Worm (Caenorhabditis elegans) whole organism, L1 larva: ENCODE results near the gene C48B4.7.

Experiments used
- alr-1 ChIP-seq: fragments of 200-800 bp; sonication (Bioruptor generic); optimal IDR thresholded peaks from 2 replicates; lab custom pipeline; 2018; ENCODE audit warnings: borderline replicate concordance, mild to moderate bottlenecking, missing genetic modification characterization, missing compliant biosample characterization
- aly-2 ChIP-seq: fragments of 150-350 bp; optimal IDR thresholded peaks from 2 replicates; lab custom pipeline; 2014; ENCODE audit warnings: missing biosample characterization, missing genetic modification characterization
- blmp-1 ChIP-seq: fragments of 150-350 bp; optimal IDR thresholded peaks from 2 replicates; lab custom pipeline; 2014; ENCODE audit warnings: missing biosample characterization, missing genetic modification characterization
- ceh-63 ChIP-seq: fragments of 200-800 bp; sonication (Bioruptor generic); optimal IDR thresholded peaks from 2 replicates; lab custom pipeline; 2018; ENCODE audit warnings: mild to moderate bottlenecking, missing genetic modification characterization, missing compliant biosample characterization
- ceh-8 ChIP-seq: fragments of 200-800 bp; sonication (Bioruptor generic); optimal IDR thresholded peaks from 2 replicates; lab custom pipeline; 2018; ENCODE audit warnings: mild to moderate bottlenecking, missing genetic modification characterization, moderate library complexity, missing compliant biosample characterization
- ceh-82 ChIP-seq, 3 experiments: fragments of 150-350 bp in 1 of 3; sonication (generic microtip) in 2 of 3; optimal IDR thresholded peaks; 2 replicates each; lab custom pipeline; 2014 to 2017; ENCODE audit warnings: missing biosample characterization in 3 of 3, missing genetic modification characterization in 3 of 3
- ceh-88 ChIP-seq: fragments of 200-800 bp; sonication (Bioruptor generic); IDR thresholded peaks from 2 replicates; pipeline ENCODE4 v1.3.6; 2022; ENCODE audit warnings: missing genetic modification characterization, missing compliant biosample characterization
- efl-3 ChIP-seq: fragments of 200-800 bp; sonication (Bioruptor generic); optimal IDR thresholded peaks from 2 replicates; lab custom pipeline; 2018; ENCODE audit warnings: mild to moderate bottlenecking, missing genetic modification characterization, missing compliant biosample characterization
- egl-13 ChIP-seq: sonication (generic microtip); optimal IDR thresholded peaks from 2 replicates; lab custom pipeline; 2016; ENCODE audit warnings: missing genotype, missing genetic modification reagents, missing genetic modification characterization, missing compliant biosample characterization
- egl-27 ChIP-seq, 2 experiments: fragments of 150-350 bp in 1 of 2; sonication (generic microtip); optimal IDR thresholded peaks; 3 replicates each; lab custom pipeline; 2017 to 2018; ENCODE audit warnings: missing biosample characterization in 2 of 2, missing genetic modification characterization in 2 of 2, missing genetic modification reagents in 2 of 2
- elt-2 ChIP-seq: sonication (generic microtip); optimal IDR thresholded peaks from 2 replicates; lab custom pipeline; 2016; ENCODE audit warnings: missing genetic modification characterization, mild to moderate bottlenecking, inconsistent platforms, missing compliant biosample characterization, missing genetic modification reagents
- elt-3 ChIP-seq, 6 experiments: fragments of 150-350 bp in 1 of 6; sonication (generic microtip); optimal IDR thresholded peaks; 2 replicates each; lab custom pipeline; 2017 to 2018; ENCODE audit warnings: missing biosample characterization in 6 of 6, missing genetic modification characterization in 6 of 6, inconsistent platforms in 1 of 6
- fkh-4 ChIP-seq: sonication (generic microtip); optimal IDR thresholded peaks from 2 replicates; lab custom pipeline; 2016; ENCODE audit warnings: missing compliant biosample characterization, missing genetic modification characterization, borderline replicate concordance
- fkh-8 ChIP-seq: sonication (generic microtip); optimal IDR thresholded peaks from 2 replicates; lab custom pipeline; 2016; ENCODE audit warnings: mild to moderate bottlenecking, missing genetic modification characterization, missing compliant biosample characterization
- fos-1 ChIP-seq: fragments of 150-350 bp; optimal IDR thresholded peaks from 2 replicates; lab custom pipeline; 2014; ENCODE audit warnings: missing biosample characterization, missing genetic modification characterization
- hpl-2 ChIP-seq: fragments of 150-350 bp; optimal IDR thresholded peaks from 2 replicates; lab custom pipeline; 2014; ENCODE audit warnings: missing biosample characterization, missing genetic modification reagents, missing genetic modification characterization
- irx-1 ChIP-seq: sonication (generic microtip); optimal IDR thresholded peaks from 2 replicates; lab custom pipeline; 2016; ENCODE audit warnings: missing genetic modification characterization, missing compliant biosample characterization
- isw-1 ChIP-seq: fragments of 200-800 bp; sonication (Bioruptor generic); IDR thresholded peaks from 2 replicates; pipeline ENCODE4 v1.3.6; 2022; ENCODE audit warnings: missing genetic modification characterization, missing compliant biosample characterization
- lin-14 ChIP-seq: fragments of 200-800 bp; sonication (Bioruptor generic); optimal IDR thresholded peaks from 2 replicates; lab custom pipeline; 2018; ENCODE audit warnings: mild to moderate bottlenecking, missing genetic modification characterization, moderate library complexity, missing compliant biosample characterization
- lsy-2 ChIP-seq, 2 experiments: fragments of 150-350 bp; optimal IDR thresholded peaks; 2 replicates each; lab custom pipeline; 2014; ENCODE audit warnings: missing biosample characterization in 2 of 2, missing genetic modification characterization in 2 of 2
- mab-9 ChIP-seq: fragments of 200-800 bp; sonication (Bioruptor generic); IDR thresholded peaks from 2 replicates; pipeline ENCODE4 v1.3.6; 2022; ENCODE audit warnings: missing genetic modification reagents, missing genetic modification characterization, missing compliant biosample characterization
- mdl-1 ChIP-seq, 2 experiments: fragments of 150-350 bp; optimal IDR thresholded peaks; 2 replicates each; lab custom pipeline; 2014 to 2017; ENCODE audit warnings: missing biosample characterization in 2 of 2, missing genetic modification characterization in 2 of 2, inconsistent platforms in 1 of 2
- nhr-12 ChIP-seq: sonication (generic microtip); optimal IDR thresholded peaks from 2 replicates; lab custom pipeline; 2017; ENCODE audit warnings: missing biosample characterization, missing genetic modification characterization
- nhr-19 ChIP-seq: fragments of 200-800 bp; sonication (Bioruptor generic); conservative IDR thresholded peaks from 2 replicates; pipeline ENCODE4 v1.3.6; 2022; ENCODE audit warnings: missing genetic modification characterization, missing compliant biosample characterization
- nhr-20 ChIP-seq: sonication (generic microtip); optimal IDR thresholded peaks from 2 replicates; lab custom pipeline; 2016; ENCODE audit warnings: mild to moderate bottlenecking, missing genetic modification characterization, missing compliant biosample characterization
- nhr-47 ChIP-seq: sonication (generic microtip); optimal IDR thresholded peaks from 2 replicates; lab custom pipeline; 2016; ENCODE audit warnings: mild to moderate bottlenecking, missing genetic modification characterization, moderate library complexity, missing compliant biosample characterization
- nhr-71 ChIP-seq: sonication (generic microtip); optimal IDR thresholded peaks from 2 replicates; lab custom pipeline; 2016; ENCODE audit warnings: mild to moderate bottlenecking, missing genetic modification characterization, moderate library complexity, missing compliant biosample characterization
- nhr-76 ChIP-seq: sonication (generic microtip); optimal IDR thresholded peaks from 2 replicates; lab custom pipeline; 2017; ENCODE audit warnings: missing biosample characterization, missing genetic modification characterization
- nhr-84 ChIP-seq: sonication (generic microtip); optimal IDR thresholded peaks from 2 replicates; lab custom pipeline; 2017; ENCODE audit warnings: missing biosample characterization, missing genetic modification characterization
- pax-3 ChIP-seq: fragments of 200-800 bp; sonication (Bioruptor generic); optimal IDR thresholded peaks from 2 replicates; lab custom pipeline; 2018; ENCODE audit warnings: mild to moderate bottlenecking, missing genetic modification characterization, moderate library complexity, missing compliant biosample characterization
- rnt-1 ChIP-seq: sonication (generic microtip); optimal IDR thresholded peaks from 2 replicates; lab custom pipeline; 2016; ENCODE audit warnings: mild to moderate bottlenecking, missing genetic modification characterization, moderate library complexity, missing compliant biosample characterization
- snpc-4 ChIP-seq: fragments of 150-350 bp; optimal IDR thresholded peaks from 2 replicates; lab custom pipeline; 2014; ENCODE audit warnings: missing biosample characterization, missing genetic modification characterization
- sup-37 ChIP-seq: fragments of 200-800 bp; sonication (Bioruptor generic); optimal IDR thresholded peaks from 2 replicates; lab custom pipeline; 2018; ENCODE audit warnings: mild to moderate bottlenecking, missing genetic modification characterization, missing compliant biosample characterization
- tbx-2 ChIP-seq: sonication (generic microtip); optimal IDR thresholded peaks from 2 replicates; lab custom pipeline; 2016; ENCODE audit warnings: missing genetic modification characterization, missing compliant biosample characterization
- unc-30 ChIP-seq: sonication (generic microtip); optimal IDR thresholded peaks from 2 replicates; lab custom pipeline; 2017; ENCODE audit warnings: missing biosample characterization, missing genetic modification characterization
- unc-86 ChIP-seq: sonication (generic microtip); optimal IDR thresholded peaks from 2 replicates; lab custom pipeline; 2016; ENCODE audit warnings: missing genetic modification characterization, missing compliant biosample characterization
- unc-98 ChIP-seq: fragments of 200-800 bp; sonication (Bioruptor generic); IDR thresholded peaks from 2 replicates; pipeline ENCODE4 v1.3.6; 2022; ENCODE audit warnings: missing genetic modification characterization, missing compliant biosample characterization
- vab-15 ChIP-seq: sonication (generic microtip); optimal IDR thresholded peaks from 2 replicates; lab custom pipeline; 2017; ENCODE audit warnings: missing genotype, mild to moderate bottlenecking, missing genetic modification characterization, missing compliant biosample characterization
- xbp-1 ChIP-seq: sonication (generic microtip); optimal IDR thresholded peaks from 2 replicates; lab custom pipeline; 2016; ENCODE audit warnings: missing genetic modification characterization, missing compliant biosample characterization
- zag-1 ChIP-seq: fragments of 150-350 bp; optimal IDR thresholded peaks from 2 replicates; lab custom pipeline; 2014; ENCODE audit warnings: missing biosample characterization, missing genetic modification characterization
- ztf-11 ChIP-seq, 2 experiments: sonication (generic microtip); optimal IDR thresholded peaks; 2 replicates each; lab custom pipeline; 2016 to 2017; ENCODE audit warnings: missing genetic modification characterization in 2 of 2, missing biosample characterization in 1 of 2, missing compliant biosample characterization in 1 of 2

The C48B4.7 gene

DNA sequence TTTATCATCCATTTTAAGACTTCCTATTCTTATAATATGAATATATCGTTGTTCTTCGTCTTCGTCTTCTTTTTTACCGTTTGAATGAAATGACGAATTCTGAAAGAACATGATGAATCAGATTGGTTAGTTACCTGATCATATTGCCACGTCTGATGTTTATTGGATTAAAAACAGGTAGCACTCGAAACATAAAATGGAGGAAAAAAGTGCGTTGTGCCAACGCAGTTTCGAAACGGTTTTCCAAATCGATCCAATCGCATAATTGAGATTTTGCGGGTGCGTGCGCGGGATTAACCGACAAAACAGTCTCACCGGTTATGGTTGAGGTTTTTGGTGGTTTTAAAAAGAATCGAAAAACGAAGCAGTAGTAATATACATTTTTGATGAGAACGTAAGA lies 36.3 kb upstream of the C48B4.7 start, which contains the start of gene rom-2:
rom-2 (minus strand) TSS at position 101 of the 400 bp plus-strand sequence.
- TF ChIP-seq fos-1 (tag; lab: Kevin White, UChicago): no peak
- no peak for TF ChIP-seq unc-98
- no peak for TF ChIP-seq fkh-4 (tag; lab: Kevin White, UChicago)

DNA sequence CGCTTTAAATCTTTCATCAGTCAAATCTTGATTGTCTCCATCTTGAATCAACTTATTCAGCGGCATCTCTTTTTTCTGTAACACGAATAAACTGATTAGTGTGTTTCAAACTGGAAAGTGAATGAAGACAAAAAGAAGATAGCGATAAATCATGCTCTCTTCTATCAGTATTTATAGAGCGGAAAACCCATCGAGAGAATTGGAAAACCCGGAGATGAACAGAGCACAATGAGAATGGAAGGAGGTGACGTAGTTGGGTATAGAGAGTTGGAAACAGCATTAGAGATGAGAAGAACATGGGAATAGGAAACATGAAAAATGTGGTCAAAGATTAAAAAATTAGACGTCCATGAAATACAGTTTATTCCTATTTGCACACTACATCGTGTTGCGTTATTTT lies 32.9 kb upstream of the C48B4.7 start, which contains the start of gene acox-1.5:
acox-1.5 (minus strand) TSS at position 75 of the 400 bp plus-strand sequence.
- TF ChIP-seq elt-2 (peak; percentile 35), hpl-2 (GFP tag; lab: Kevin White, UChicago) (no peak), isw-1 (GFP tag; lab: Robert Waterston, UW) (no peak), ceh-63 (no peak), nhr-84 (tag; lab: Kevin White, UChicago) (no peak)

DNA sequence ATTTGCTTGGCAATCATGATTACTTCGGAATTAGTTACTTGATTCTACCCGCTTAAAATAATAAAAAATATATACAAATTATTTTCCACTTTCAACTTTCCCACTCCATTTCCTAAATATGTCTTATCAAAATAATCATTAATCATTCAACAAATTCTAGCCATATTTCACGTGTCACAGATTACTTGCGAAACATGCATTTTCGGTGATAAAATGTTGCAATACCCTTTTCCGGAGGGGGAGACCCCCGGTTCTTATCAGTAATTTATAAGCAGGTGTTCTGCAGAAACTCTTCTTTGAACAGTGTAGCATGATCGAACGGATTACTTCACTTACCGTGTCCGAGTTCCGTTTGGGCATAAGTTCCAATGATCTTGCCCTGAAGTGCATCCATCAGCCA lies 31.0 kb upstream of the C48B4.7 start:
- TF ChIP-seq ztf-11 (tag; optimal IDR thresholded peaks at IDR 0.05; lab: Kevin White, UChicago) (no peak), mdl-1 (tag; optimal IDR thresholded peaks at IDR 0.05; lab: Kevin White, UChicago) (peak in 1 of 2 experiments; percentile 2), elt-2 (peak; percentile 83)

DNA sequence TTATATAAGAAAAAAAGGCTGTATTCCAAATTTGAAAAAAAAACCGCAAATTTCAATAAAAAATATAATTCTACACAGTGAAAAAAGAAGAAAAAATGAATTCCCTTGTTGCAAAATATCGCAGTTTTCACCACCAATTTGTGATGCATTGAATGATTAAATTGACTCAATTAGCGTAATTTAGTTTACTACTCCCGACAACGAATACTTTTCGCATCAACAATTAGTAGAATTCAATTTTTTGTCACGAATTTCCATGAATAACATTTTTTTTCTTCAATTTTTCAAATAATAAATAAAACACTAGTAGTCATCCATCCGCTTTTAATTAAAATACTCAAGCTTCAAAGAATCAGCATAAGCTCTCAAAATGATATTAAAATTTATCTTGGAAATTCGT lies 26.1 kb upstream of the C48B4.7 start:
- peak; percentile 36 for TF ChIP-seq nhr-47 (tag; lab: Kevin White, UChicago)
- TF ChIP-seq nhr-71: peak; percentile 52
- no peak for TF ChIP-seq ceh-88 (GFP tag; lab: Robert Waterston, UW)
- TF ChIP-seq irx-1 (tag; lab: Kevin White, UChicago): no peak
- TF ChIP-seq nhr-19 (GFP tag; lab: Robert Waterston, UW): no peak
- no peak for TF ChIP-seq nhr-12 (tag; lab: Kevin White, UChicago)
- TF ChIP-seq rnt-1: no peak
- TF ChIP-seq aly-2 (tag; lab: Kevin White, UChicago): no peak
- peak; percentile 6 for TF ChIP-seq zag-1 (tag; lab: Kevin White, UChicago)
- peak; percentile 5 to 29 for TF ChIP-seq lsy-2 (tag; optimal IDR thresholded peaks at IDR 0.05; lab: Kevin White, UChicago)
- TF ChIP-seq ceh-8 (GFP tag; lab: Kevin White, UChicago): peak; percentile 94
- TF ChIP-seq snpc-4 (tag; lab: Kevin White, UChicago): no peak
- TF ChIP-seq alr-1 (tag; lab: Kevin White, UChicago): no peak
- TF ChIP-seq unc-30 (tag; lab: Kevin White, UChicago): no peak
- TF ChIP-seq nhr-20 (tag; lab: Kevin White, UChicago): no peak
- peak; percentile 72 for TF ChIP-seq lin-14 (GFP tag; lab: Kevin White, UChicago)
- TF ChIP-seq egl-27 (tag; optimal IDR thresholded peaks at IDR 0.05; lab: Kevin White, UChicago): no peak
- no peak for TF ChIP-seq unc-98
- no peak for TF ChIP-seq ceh-82 (tag; optimal IDR thresholded peaks at IDR 0.05; lab: Kevin White, UChicago)
- no peak for TF ChIP-seq ztf-11 (tag; optimal IDR thresholded peaks at IDR 0.05; lab: Kevin White, UChicago)
- peak; percentile 38 for TF ChIP-seq fkh-8
- TF ChIP-seq efl-3 (GFP tag; lab: Kevin White, UChicago): no peak
- TF ChIP-seq, all 84 proteins: peak for 7

ce11 chrIII:9583224-9583623 lies 24.0 kb upstream of the C48B4.7 start:
- TF ChIP-seq elt-3 (tag; optimal IDR thresholded peaks at IDR 0.05; lab: Kevin White, UChicago) (no peak), unc-86 (tag; lab: Kevin White, UChicago) (no peak), mab-9 (GFP tag; lab: Robert Waterston, UW) (no peak), vab-15 (no peak), tbx-2 (tag; lab: Kevin White, UChicago) (no peak), egl-27 (tag; optimal IDR thresholded peaks at IDR 0.05; lab: Kevin White, UChicago) (no peak), sup-37 (no peak), irx-1 (tag; lab: Kevin White, UChicago) (no peak), egl-13 (tag; lab: Kevin White, UChicago) (no peak), pax-3 (tag; lab: Kevin White, UChicago) (no peak), xbp-1 (tag; lab: Kevin White, UChicago) (no peak), blmp-1 (tag; lab: Kevin White, UChicago) (no peak), nhr-76 (tag; lab: Kevin White, UChicago) (no peak)
